Worm (Caenorhabditis elegans): ENCODE data around the gene fat-6.
A peak's percentile ranks its signal among the peaks of the same experiment; 100 is the strongest.

Gene fat-6

DNA sequence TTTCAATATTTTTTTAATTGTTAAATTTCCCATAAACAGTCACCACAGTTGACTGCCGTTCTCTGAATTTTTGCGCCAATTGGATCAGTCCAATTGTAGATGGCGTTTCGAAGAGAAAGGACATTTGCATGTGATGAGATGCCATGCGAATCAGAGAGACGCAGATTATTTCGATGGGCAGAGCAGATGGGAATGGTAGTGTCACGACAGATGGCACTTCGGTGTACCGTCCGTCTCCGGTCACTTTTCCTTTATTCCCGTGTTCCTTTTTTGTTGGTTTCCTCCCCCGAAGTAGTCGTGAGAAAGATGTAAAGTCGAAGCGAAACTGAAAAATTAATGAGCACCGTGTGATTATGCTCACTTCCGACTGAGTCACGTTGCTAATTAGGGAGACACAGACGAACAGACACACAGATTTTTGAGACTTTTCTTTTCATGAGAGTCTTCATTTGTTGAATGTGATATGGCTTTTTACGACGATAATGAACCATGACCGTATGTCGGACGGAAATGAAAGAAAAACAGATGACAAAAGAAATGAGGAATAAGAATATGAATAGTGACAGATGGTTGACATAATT lies 47.7 kb downstream of the fat-6 start:
- TF ChIP-seq pqm-1 (tag; optimal IDR thresholded peaks at IDR 0.05) (no peak), ceh-8 (GFP tag; optimal IDR thresholded peaks at IDR 0.05) (no peak), nhr-76 (tag; optimal IDR thresholded peaks at IDR 0.05) (no peak), lin-14 (GFP tag; optimal IDR thresholded peaks at IDR 0.05) (peak; percentile 65), dsc-1 (tag; optimal IDR thresholded peaks at IDR 0.05) (peak; percentile 73), egl-13 (tag; optimal IDR thresholded peaks at IDR 0.05) (peak; percentile 6), unc-86 (tag; optimal IDR thresholded peaks at IDR 0.05) (peak; percentile 58), fkh-8 (tag; optimal IDR thresholded peaks at IDR 0.05) (peak; percentile 29), ztf-11 (tag; optimal IDR thresholded peaks at IDR 0.05) (peak in 1 of 2 experiments; percentile 45), nhr-47 (tag; optimal IDR thresholded peaks at IDR 0.05) (peak; percentile 20)

DNA sequence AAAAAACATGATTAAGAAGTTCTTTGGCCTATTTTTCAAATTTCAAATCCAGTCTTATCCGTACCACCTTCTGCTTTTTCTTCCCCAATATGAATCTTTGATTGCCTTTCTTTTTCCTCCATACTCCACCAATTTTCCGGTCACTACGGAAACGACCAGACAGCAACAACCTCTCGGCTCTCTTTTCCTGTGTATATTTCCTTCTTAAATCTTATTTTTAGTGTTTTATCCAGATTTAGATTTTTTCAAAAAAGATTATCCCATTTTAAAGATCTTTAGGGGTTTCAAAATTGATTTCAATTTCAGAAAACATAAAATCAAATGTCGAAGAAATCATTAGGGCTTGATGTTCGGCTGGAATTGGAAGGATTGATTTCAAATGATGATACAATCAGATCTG lies 51.3 kb downstream of the fat-6 start, which contains the start of gene trpa-1:
trpa-1 (plus strand) TSS at position 301 of the 400 bp plus-strand sequence.
- no peak for TF ChIP-seq grh-1 (GFP tag; IDR thresholded peaks at IDR 0.05)
- TF ChIP-seq sup-37 (GFP tag; optimal IDR thresholded peaks at IDR 0.05), result no peak
